Worm (Caenorhabditis elegans) whole organism, midembryonic: ENCODE measurements around the gene nob-1.

Experiments used
- cog-1 ChIP-seq: sonication (generic microtip); optimal IDR thresholded peaks from 2 replicates; lab custom pipeline; 2016; ENCODE audit warnings: missing genetic modification characterization, missing compliant biosample characterization
- flt-1 ChIP-seq: fragments of 200-800 bp; sonication (Bioruptor generic); IDR thresholded peaks from 2 replicates; pipeline ENCODE4 v1.3.6; 2022; ENCODE audit warnings: missing genetic modification characterization, missing compliant biosample characterization
- klf-2 ChIP-seq: fragments of 200-800 bp; sonication (Bioruptor generic); conservative IDR thresholded peaks from 2 replicates; pipeline ENCODE4 v1.3.6; 2022; ENCODE audit warnings: missing genetic modification reagents, missing genetic modification characterization, missing compliant biosample characterization
- med-1 ChIP-seq: sonication (generic microtip); optimal IDR thresholded peaks from 2 replicates; lab custom pipeline; 2017; ENCODE audit warnings: missing genetic modification characterization, mild to moderate bottlenecking, missing compliant biosample characterization, antibody characterized with exemption, missing genetic modification reagents; ENCODE audit not compliant: insufficient read depth
- ref-1 ChIP-seq: fragments of 200-800 bp; sonication (Bioruptor generic); conservative IDR thresholded peaks from 2 replicates; pipeline ENCODE4 v1.3.6; 2022; ENCODE audit warnings: missing genetic modification reagents, missing genetic modification characterization, missing compliant biosample characterization
- tab-1 ChIP-seq: fragments of 200-800 bp; sonication (Bioruptor generic); IDR thresholded peaks from 2 replicates; pipeline ENCODE4 v1.3.6; 2022; ENCODE audit warnings: missing genetic modification characterization, missing compliant biosample characterization

- no peak for TF ChIP-seq cog-1 (tag; lab: Kevin White, UChicago)
- no peak for TF ChIP-seq flt-1 (GFP tag; lab: Robert Waterston, UW)
- no peak for TF ChIP-seq tab-1 (GFP tag; lab: Robert Waterston, UW)
- TF ChIP-seq ref-1 (GFP tag; lab: Robert Waterston, UW), result no peak
- TF ChIP-seq med-1, result no peak
- no peak for TF ChIP-seq klf-2 (GFP tag; lab: Robert Waterston, UW)
Measured at ce11 chrIII:12118381-12118780, 34.3 kb upstream of the nob-1 start, which contains the start of gene lron-12.
